Fruit fly (Drosophila melanogaster) whole organism, wandering third instar larva: ENCODE results near the gene Trmt61.

ENCODE experiments used
- Abd-B ChIP-seq: fragments of >200 bp; optimal IDR thresholded peaks from 2 replicates; lab custom pipeline; 2017; ENCODE audit warnings: missing biosample characterization, missing genetic modification characterization
- CG32264 ChIP-seq: fragments of 200-800 bp; sonication (Bioruptor generic); optimal IDR thresholded peaks from 2 replicates; lab custom pipeline; 2016; ENCODE audit warnings: missing biosample characterization, missing genetic modification characterization
- CG9705 ChIP-seq: fragments of 200-800 bp; sonication (Bioruptor generic); optimal IDR thresholded peaks from 2 replicates; lab custom pipeline; 2018; ENCODE audit warnings: missing biosample characterization, mild to moderate bottlenecking, missing genetic modification characterization
- CrebA ChIP-seq: fragments of 200-800 bp; sonication (Bioruptor generic); optimal IDR thresholded peaks from 2 replicates; lab custom pipeline; 2016; ENCODE audit warnings: missing biosample characterization, mild to moderate bottlenecking, missing genetic modification characterization, borderline replicate concordance
- Dfd ChIP-seq: fragments of >200 bp; optimal IDR thresholded peaks from 2 replicates; lab custom pipeline; 2017; ENCODE audit warnings: missing biosample characterization, missing genetic modification characterization
- Dif ChIP-seq: fragments of 200-275, 200-300 bp; sonication (Bioruptor generic); optimal IDR thresholded peaks from 2 replicates; lab custom pipeline; 2018; ENCODE audit warnings: missing biosample characterization, missing genetic modification characterization; ENCODE audit not compliant: partially characterized antibody
- GATAd ChIP-seq: sonication (Bioruptor generic); optimal IDR thresholded peaks from 2 replicates; lab custom pipeline; 2016; ENCODE audit warnings: missing biosample characterization, missing genetic modification characterization
- HLH106 ChIP-seq: fragments of 200-800 bp; optimal IDR thresholded peaks from 3 replicates; lab custom pipeline; 2019; ENCODE audit warnings: missing biosample characterization, mild to moderate bottlenecking, missing genetic modification characterization, moderate library complexity
- Hnf4 ChIP-seq: fragments of 200-800 bp; sonication (Bioruptor generic); optimal IDR thresholded peaks from 2 replicates; lab custom pipeline; 2016; ENCODE audit warnings: missing biosample characterization, mild to moderate bottlenecking, missing genetic modification characterization
- Hr78 ChIP-seq: fragments of >200 bp; optimal IDR thresholded peaks from 2 replicates; lab custom pipeline; 2017; ENCODE audit warnings: missing biosample characterization, missing genetic modification characterization
- Hr83 ChIP-seq: fragments of 200-300 bp; sonication (Bioruptor generic); optimal IDR thresholded peaks from 2 replicates; lab custom pipeline; 2016; ENCODE audit warnings: missing biosample characterization, mild to moderate bottlenecking, missing genetic modification characterization, moderate library complexity; ENCODE audit not compliant: poor library complexity, severe bottlenecking
- Jra ChIP-seq: sonication (Bioruptor generic); optimal IDR thresholded peaks from 2 replicates; lab custom pipeline; 2016; ENCODE audit warnings: missing biosample characterization, missing genetic modification characterization
- Mio ChIP-seq: sonication (Bioruptor generic); optimal IDR thresholded peaks from 2 replicates; lab custom pipeline; 2016; ENCODE audit warnings: missing biosample characterization, missing genetic modification characterization
- Myc ChIP-seq: fragments of >200 bp; optimal IDR thresholded peaks from 2 replicates; lab custom pipeline; 2017
- N ChIP-seq: fragments of >200 bp; optimal IDR thresholded peaks from 2 replicates; lab custom pipeline; 2018; ENCODE audit warnings: missing biosample characterization, missing external identifiers, missing genetic modification characterization
- OdsH ChIP-seq: fragments of 200-800 bp; sonication (Bioruptor generic); optimal IDR thresholded peaks from 2 replicates; lab custom pipeline; 2016; ENCODE audit warnings: missing biosample characterization, mild to moderate bottlenecking, missing genetic modification characterization
- Rel ChIP-seq, 2 experiments: fragments of 200-800 bp; sonication (Bioruptor generic) in 1 of 2; optimal IDR thresholded peaks; 2 replicates in 1 of 2; 3 replicates in 1 of 2; lab custom pipeline; 2016 to 2019; ENCODE audit warnings: mild to moderate bottlenecking in 2 of 2, missing biosample characterization in 2 of 2, missing genetic modification characterization in 2 of 2, moderate library complexity in 1 of 2
- Sp1 ChIP-seq: fragments of 200-800 bp; sonication (Bioruptor generic); optimal IDR thresholded peaks from 3 replicates; lab custom pipeline; 2019; ENCODE audit warnings: missing biosample characterization, mild to moderate bottlenecking, missing genetic modification characterization, moderate library complexity
- Vsx2 ChIP-seq: fragments of 200-300, 225-300 bp; sonication (Bioruptor generic); optimal IDR thresholded peaks from 2 replicates; lab custom pipeline; 2018; ENCODE audit warnings: missing biosample characterization, missing genetic modification characterization; ENCODE audit not compliant: partially characterized antibody
- br ChIP-seq: fragments of 200-800 bp; sonication (Bioruptor generic); optimal IDR thresholded peaks from 2 replicates; lab custom pipeline; 2016; ENCODE audit warnings: missing biosample characterization, missing genetic modification characterization
- brk ChIP-seq: fragments of 200-800 bp; sonication (Bioruptor generic); optimal IDR thresholded peaks from 2 replicates; lab custom pipeline; 2016; ENCODE audit warnings: missing biosample characterization, mild to moderate bottlenecking, missing genetic modification characterization
- dl ChIP-seq, 2 experiments: fragments of 175-275, 200-275 bp in 1 of 2; fragments of 200-275 bp in 1 of 2; sonication (Bioruptor generic); optimal IDR thresholded peaks; lab custom pipeline; 2018; ENCODE audit warnings: mild to moderate bottlenecking in 2 of 2, missing biosample characterization in 2 of 2, missing genetic modification characterization in 2 of 2, moderate library complexity in 2 of 2; ENCODE audit not compliant: partially characterized antibody in 2 of 2, insufficient read depth in 1 of 2
- dmrt93B ChIP-seq: fragments of 200-800 bp; sonication (Bioruptor generic); optimal IDR thresholded peaks from 2 replicates; lab custom pipeline; 2018; ENCODE audit warnings: missing biosample characterization, mild to moderate bottlenecking, missing genetic modification characterization
- dsf ChIP-seq: sonication (Bioruptor generic); optimal IDR thresholded peaks from 2 replicates; lab custom pipeline; 2016; ENCODE audit warnings: missing biosample characterization, missing genetic modification characterization, borderline replicate concordance
- ey ChIP-seq: fragments of 200-800 bp; sonication (Bioruptor generic); optimal IDR thresholded peaks from 2 replicates; lab custom pipeline; 2016; ENCODE audit warnings: missing biosample characterization, missing genetic modification characterization
- foxo ChIP-seq, 2 experiments: fragments of 200-800 bp; sonication (Bioruptor generic); optimal IDR thresholded peaks; 2 replicates in 1 of 2; 3 replicates in 1 of 2; lab custom pipeline; 2016 to 2017; ENCODE audit warnings: missing biosample characterization in 2 of 2, missing genetic modification characterization in 2 of 2
- fru ChIP-seq: fragments of 200-800 bp; sonication (Bioruptor generic); optimal IDR thresholded peaks from 3 replicates; lab custom pipeline; 2016; ENCODE audit warnings: missing biosample characterization, mild to moderate bottlenecking, missing genetic modification characterization
- h ChIP-seq: fragments of 200-800 bp; sonication (Bioruptor generic); optimal IDR thresholded peaks from 3 replicates; lab custom pipeline; 2016; ENCODE audit warnings: missing biosample characterization, mild to moderate bottlenecking, missing genetic modification characterization
- jim ChIP-seq: fragments of 175-275, 200-325 bp; sonication (Bioruptor generic); optimal IDR thresholded peaks from 2 replicates; lab custom pipeline; 2016; ENCODE audit warnings: missing biosample characterization, mild to moderate bottlenecking, missing genetic modification characterization
- lola ChIP-seq: fragments of >200 bp; optimal IDR thresholded peaks from 2 replicates; lab custom pipeline; 2017; ENCODE audit warnings: missing biosample characterization, missing genetic modification characterization
- pan ChIP-seq: fragments of >200 bp; optimal IDR thresholded peaks from 2 replicates; lab custom pipeline; 2017
- psq ChIP-seq: fragments of 200-800 bp; sonication (Bioruptor generic); optimal IDR thresholded peaks from 3 replicates; lab custom pipeline; 2017; ENCODE audit warnings: missing biosample characterization, mild to moderate bottlenecking, missing genetic modification characterization, moderate library complexity
- rgr ChIP-seq: fragments of 200-800 bp; sonication (Bioruptor generic); optimal IDR thresholded peaks from 3 replicates; lab custom pipeline; 2016; ENCODE audit warnings: missing biosample characterization, mild to moderate bottlenecking, missing genetic modification characterization
- sage ChIP-seq: fragments of 200-800 bp; sonication (Bioruptor generic); optimal IDR thresholded peaks from 2 replicates; lab custom pipeline; 2016; ENCODE audit warnings: missing biosample characterization, mild to moderate bottlenecking, missing genetic modification characterization
- sv ChIP-seq: fragments of 200-800 bp; sonication (Bioruptor generic); optimal IDR thresholded peaks from 3 replicates; lab custom pipeline; 2016; ENCODE audit warnings: missing biosample characterization, missing genetic modification characterization
- tai ChIP-seq: sonication (Bioruptor generic); optimal IDR thresholded peaks from 2 replicates; lab custom pipeline; 2016; ENCODE audit warnings: missing biosample characterization, missing genetic modification characterization
- usp ChIP-seq: fragments of >200 bp; optimal IDR thresholded peaks from 2 replicates; lab custom pipeline; 2017; ENCODE audit warnings: missing biosample characterization, missing genetic modification characterization
- woc ChIP-seq: sonication (Bioruptor generic); optimal IDR thresholded peaks from 2 replicates; lab custom pipeline; 2016; ENCODE audit warnings: missing biosample characterization, mild to moderate bottlenecking, missing genetic modification characterization

Trmt61 gene

DNA sequence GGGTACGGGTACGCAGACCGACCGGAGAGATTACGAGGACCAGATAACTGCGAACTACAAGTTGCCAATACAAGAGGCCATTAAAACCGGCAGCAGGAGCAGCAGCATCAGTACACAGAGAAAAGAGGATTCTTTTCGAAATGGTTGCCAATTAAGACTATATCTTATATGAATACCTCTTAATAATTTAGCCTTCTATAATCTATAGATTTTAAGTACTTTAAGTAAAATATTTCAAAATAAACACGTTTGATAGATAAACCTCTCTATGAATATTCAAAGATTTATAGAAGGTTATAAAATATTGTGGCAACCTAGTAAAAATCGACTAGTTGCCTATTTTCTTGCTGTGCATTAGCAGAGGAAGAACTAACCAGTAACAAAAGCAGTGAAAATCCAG lies 36.3 kb downstream of the Trmt61 start:
- TF ChIP-seq Sp1 (GFP tag; lab: Kevin White, UChicago): no peak
- TF ChIP-seq pan (lab: Kevin White, UChicago): no peak
- TF ChIP-seq CrebA (GFP tag; lab: Kevin White, UChicago): no peak
- no peak for TF ChIP-seq N (GFP tag; lab: Kevin White, UChicago)
- no peak for TF ChIP-seq sv (GFP tag; lab: Kevin White, UChicago)
- no peak for TF ChIP-seq foxo (GFP tag; optimal IDR thresholded peaks at IDR 0.05; lab: Kevin White, UChicago)
- TF ChIP-seq dsf: no peak
- no peak for TF ChIP-seq lola (GFP tag; lab: Kevin White, UChicago)
- TF ChIP-seq dmrt93B: no peak
- TF ChIP-seq GATAd (GFP tag; lab: Kevin White, UChicago): no peak
- TF ChIP-seq Jra (GFP tag; lab: Kevin White, UChicago): no peak
- no peak for TF ChIP-seq rgr (GFP tag; lab: Kevin White, UChicago)

DNA sequence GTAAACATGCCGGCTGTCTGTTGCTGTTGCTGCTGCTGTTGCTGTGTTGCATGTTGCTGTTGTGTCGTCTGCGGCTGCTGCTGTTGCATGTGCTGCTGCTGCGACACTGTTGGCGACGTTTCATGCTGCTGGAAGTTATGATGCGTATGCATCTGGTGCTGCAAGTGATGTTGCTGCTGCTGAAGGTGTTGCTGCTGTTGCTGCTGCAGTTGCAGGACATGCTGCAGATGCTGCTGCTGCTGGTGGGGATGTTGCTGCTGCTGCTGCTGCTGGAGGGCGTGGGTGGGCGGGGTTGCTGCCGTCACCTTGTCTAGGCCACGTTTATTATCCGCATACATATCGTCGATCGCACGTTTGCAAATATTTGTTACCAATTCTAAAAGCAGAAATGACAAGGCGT lies 36.9 kb downstream of the Trmt61 start:
- TF ChIP-seq Dfd (peak; percentile 96), rgr (GFP tag; lab: Kevin White, UChicago) (no peak)

dm6 chr3R:26098502-26099210 lies 39.4 kb downstream of the Trmt61 start, which contains the start of gene dysf:
dysf (minus strand) TSS chr3R:26098711.
- TF ChIP-seq dmrt93B: peak; percentile 68
- TF ChIP-seq brk (GFP tag; lab: Kevin White, UChicago): no peak
- TF ChIP-seq psq (GFP tag; lab: Kevin White, UChicago): peak; percentile 73
- TF ChIP-seq HLH106 (tag; lab: Kevin White, UChicago): peak; percentile 88
- no peak for TF ChIP-seq h (GFP tag; lab: Kevin White, UChicago)
- no peak for TF ChIP-seq N (GFP tag; lab: Kevin White, UChicago)
- no peak for TF ChIP-seq Hnf4 (GFP tag; lab: Kevin White, UChicago)
- TF ChIP-seq Hr83 (GFP tag; lab: Kevin White, UChicago): peak; percentile 45
- no peak for TF ChIP-seq br (GFP tag; lab: Kevin White, UChicago)
- TF ChIP-seq usp (GFP tag; lab: Kevin White, UChicago): no peak
- TF ChIP-seq jim (GFP tag; lab: Kevin White, UChicago): no peak
- peak; percentile 9 for TF ChIP-seq CG9705
- no peak for TF ChIP-seq Mio (GFP tag; lab: Kevin White, UChicago)
- TF ChIP-seq Rel (GFP tag; optimal IDR thresholded peaks at IDR 0.05; lab: Kevin White, UChicago): no peak
- TF ChIP-seq Rel (tag; optimal IDR thresholded peaks at IDR 0.05; lab: Kevin White, UChicago): peak; percentile 25
- TF ChIP-seq woc (GFP tag; lab: Kevin White, UChicago): no peak
- TF ChIP-seq rgr (GFP tag; lab: Kevin White, UChicago): peak; percentile 39
- no peak for TF ChIP-seq sage (GFP tag; lab: Kevin White, UChicago)
- no peak for TF ChIP-seq GATAd (GFP tag; lab: Kevin White, UChicago)
- TF ChIP-seq dl (GFP tag; optimal IDR thresholded peaks at IDR 0.05; lab: Kevin White, UChicago; ENCODE audit: insufficient read depth in 1 of 2, partially characterized antibody in 2 of 2): peak; percentile 47 to 70
- no peak for TF ChIP-seq pan (lab: Kevin White, UChicago)
- no peak for TF ChIP-seq Jra (GFP tag; lab: Kevin White, UChicago)
- no peak for TF ChIP-seq Hr78
- TF ChIP-seq dsf: no peak
- peak; percentile 89 for TF ChIP-seq Sp1 (GFP tag; lab: Kevin White, UChicago)
- TF ChIP-seq ey (GFP tag; lab: Kevin White, UChicago): no peak
- TF ChIP-seq OdsH (GFP tag; lab: Kevin White, UChicago): peak; percentile 55
- no peak for TF ChIP-seq CG32264
- peak; percentile 4 for TF ChIP-seq sv (GFP tag; lab: Kevin White, UChicago)
- TF ChIP-seq Dif (GFP tag; lab: Kevin White, UChicago): peak; percentile 85
- TF ChIP-seq Myc (lab: Kevin White, UChicago): no peak
- peak in 1 of 2 experiments; percentile 79 for TF ChIP-seq foxo (GFP tag; optimal IDR thresholded peaks at IDR 0.05; lab: Kevin White, UChicago)
- TF ChIP-seq lola (GFP tag; lab: Kevin White, UChicago): no peak
- peak; percentile 29 for TF ChIP-seq fru (GFP tag; lab: Kevin White, UChicago)
- TF ChIP-seq Dfd: no peak
- peak; percentile 94 for TF ChIP-seq Vsx2 (GFP tag; lab: Kevin White, UChicago)
- no peak for TF ChIP-seq CrebA (GFP tag; lab: Kevin White, UChicago)
- TF ChIP-seq Abd-B (GFP tag; lab: Kevin White, UChicago): no peak
- TF ChIP-seq tai: no peak
